Fruit fly (Drosophila melanogaster) whole organism, adult: ENCODE measurements around the gene tj.

Experiments used
- CG11617 ChIP-seq: fragments of 200-800 bp; sonication (Bioruptor generic); optimal IDR thresholded peaks from 2 replicates; lab custom pipeline; 2017; ENCODE audit warnings: mild to moderate bottlenecking, missing biosample characterization, missing genetic modification reagents, missing genetic modification characterization
- CG12768 ChIP-seq: fragments of 200-800 bp; sonication (Bioruptor generic); optimal IDR thresholded peaks from 2 replicates; lab custom pipeline; 2017; ENCODE audit warnings: missing biosample characterization, missing genetic modification characterization, mild to moderate bottlenecking, moderate library complexity, missing genetic modification reagents
- CG14711 ChIP-seq: fragments of 200-800 bp; sonication (Bioruptor generic); optimal IDR thresholded peaks from 2 replicates; lab custom pipeline; 2018; ENCODE audit warnings: missing biosample characterization, mild to moderate bottlenecking, missing genetic modification characterization, moderate library complexity
- CG1620 ChIP-seq: fragments of 200-800 bp; sonication (Bioruptor generic); optimal IDR thresholded peaks from 2 replicates; lab custom pipeline; 2016; ENCODE audit warnings: missing biosample characterization, missing genetic modification characterization
- CG33017 ChIP-seq: fragments of 200-800 bp; sonication (Bioruptor generic); optimal IDR thresholded peaks from 2 replicates; lab custom pipeline; 2018; ENCODE audit warnings: missing biosample characterization, mild to moderate bottlenecking, missing genetic modification characterization, moderate library complexity
- CG5204 ChIP-seq: fragments of 200-800 bp; sonication (Bioruptor generic); optimal IDR thresholded peaks from 2 replicates; lab custom pipeline; 2016; ENCODE audit warnings: missing biosample characterization, missing genetic modification characterization
- CG7045 ChIP-seq: fragments of 200-800 bp; sonication (Bioruptor generic); optimal IDR thresholded peaks from 2 replicates; lab custom pipeline; 2017; ENCODE audit warnings: missing biosample characterization, mild to moderate bottlenecking, missing genetic modification characterization
- CG7101 ChIP-seq: fragments of 200-800 bp; sonication (Bioruptor generic); optimal IDR thresholded peaks from 2 replicates; lab custom pipeline; 2018; ENCODE audit warnings: missing biosample characterization, mild to moderate bottlenecking, missing genetic modification characterization, moderate library complexity
- Clk ChIP-seq: fragments of 200-800 bp; sonication (Bioruptor generic); optimal IDR thresholded peaks from 2 replicates; lab custom pipeline; 2017; ENCODE audit warnings: missing biosample characterization, missing genetic modification characterization
- Crg-1 ChIP-seq: fragments of 200-800 bp; sonication (Bioruptor generic); optimal IDR thresholded peaks from 2 replicates; lab custom pipeline; 2016; ENCODE audit warnings: missing biosample characterization, missing genetic modification characterization
- Hr96 ChIP-seq: fragments of 200-800 bp; sonication (Bioruptor generic); optimal IDR thresholded peaks from 2 replicates; lab custom pipeline; 2016; ENCODE audit warnings: missing biosample characterization, missing genetic modification characterization
- Mnt ChIP-seq: fragments of 200-800 bp; sonication (Bioruptor generic); optimal IDR thresholded peaks from 2 replicates; lab custom pipeline; 2016; ENCODE audit warnings: missing biosample characterization, mild to moderate bottlenecking, missing genetic modification characterization
- bab1 ChIP-seq: fragments of 200-800 bp; sonication (Bioruptor generic); optimal IDR thresholded peaks from 3 replicates; lab custom pipeline; 2019; ENCODE audit warnings: missing biosample characterization, mild to moderate bottlenecking, missing genetic modification characterization, moderate library complexity
- cic ChIP-seq: fragments of 200-800 bp; sonication (Bioruptor generic); optimal IDR thresholded peaks from 2 replicates; lab custom pipeline; 2017; ENCODE audit warnings: missing biosample characterization, mild to moderate bottlenecking, missing genetic modification characterization, moderate library complexity
- cnc ChIP-seq, 2 experiments: fragments of >200 bp; optimal IDR thresholded peaks; 2 replicates each; lab custom pipeline; 2017
- kay ChIP-seq: fragments of 200-800 bp; sonication (Bioruptor generic); peaks from one replicate; lab custom pipeline; 2016; ENCODE audit warnings: missing biosample characterization, missing genetic modification characterization, borderline replicate concordance
- ovo ChIP-seq: fragments of 200-800 bp; sonication (Bioruptor generic); optimal IDR thresholded peaks from 2 replicates; lab custom pipeline; 2016; ENCODE audit warnings: missing biosample characterization, missing genetic modification characterization
- pad ChIP-seq: fragments of 200-800 bp; sonication (Bioruptor generic); optimal IDR thresholded peaks from 3 replicates; lab custom pipeline; 2017; ENCODE audit warnings: missing biosample characterization, missing genetic modification characterization, mild to moderate bottlenecking, moderate library complexity, missing genetic modification reagents
- tj ChIP-seq: fragments of 200-800 bp; sonication (Bioruptor generic); optimal IDR thresholded peaks from 3 replicates; lab custom pipeline; 2017; ENCODE audit warnings: missing biosample characterization, mild to moderate bottlenecking, missing genetic modification characterization, moderate library complexity
- toe ChIP-seq: fragments of 200-800 bp; sonication (Bioruptor generic); optimal IDR thresholded peaks from 2 replicates; lab custom pipeline; 2016; ENCODE audit warnings: missing biosample characterization, missing genetic modification characterization

The tj gene

DNA sequence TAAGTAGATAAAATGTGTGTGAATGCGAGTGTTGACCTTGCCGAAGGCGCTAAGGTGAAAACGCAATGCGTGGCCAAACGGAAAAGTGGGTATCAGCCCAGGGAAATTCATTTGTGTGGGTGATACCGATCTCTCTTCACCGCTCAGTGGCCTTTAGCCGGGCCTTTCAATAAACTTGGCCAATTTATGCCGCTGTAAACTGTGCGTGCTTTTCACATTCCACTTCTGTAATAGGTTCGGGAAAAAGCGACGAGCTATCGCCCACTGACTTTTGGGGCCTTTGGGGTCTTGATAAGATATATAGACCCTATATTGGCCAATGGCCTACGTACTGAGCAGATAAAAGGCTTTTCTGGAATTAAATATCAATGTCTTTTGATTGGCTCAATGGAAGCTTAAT is 42.5 kb upstream of the tj start:
- TF ChIP-seq Mnt (GFP tag; lab: Kevin White, UChicago) = no peak
- peak; percentile 38 for TF ChIP-seq cic (GFP tag; lab: Kevin White, UChicago)
- no peak for TF ChIP-seq CG1620 (GFP tag; lab: Kevin White, UChicago)
- TF ChIP-seq tj (GFP tag; lab: Kevin White, UChicago) = no peak

DNA sequence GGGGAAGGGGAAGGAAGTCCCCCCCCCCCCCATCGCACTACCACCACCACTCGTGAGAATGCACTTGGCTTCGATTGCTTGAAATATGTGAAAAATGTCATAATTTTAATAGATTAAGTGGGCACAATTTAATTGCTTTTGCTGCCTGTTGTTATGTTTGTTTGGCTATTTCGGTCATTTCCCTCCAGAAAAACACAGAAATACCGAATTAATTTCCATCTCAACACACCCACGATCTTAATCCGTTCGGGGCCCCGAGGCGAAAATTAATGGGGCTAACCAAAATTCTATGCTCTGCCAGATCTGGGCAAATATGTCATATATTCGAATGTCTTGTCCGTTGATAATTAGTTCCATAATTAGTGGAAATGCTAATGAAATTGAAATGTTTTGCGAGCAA is 41.4 kb upstream of the tj start:
- TF ChIP-seq Crg-1 (GFP tag; lab: Kevin White, UChicago) = no peak
- no peak for TF ChIP-seq ovo (GFP tag; lab: Kevin White, UChicago)
- no peak for TF ChIP-seq kay (GFP tag; lab: Kevin White, UChicago)
- TF ChIP-seq CG7045 (GFP tag; lab: Kevin White, UChicago) = no peak
- no peak for TF ChIP-seq cic (GFP tag; lab: Kevin White, UChicago)
- no peak for TF ChIP-seq CG12768
- no peak for TF ChIP-seq CG1620 (GFP tag; lab: Kevin White, UChicago)
- TF ChIP-seq bab1 (GFP tag; lab: Kevin White, UChicago) = no peak
- no peak for TF ChIP-seq cnc (optimal IDR thresholded peaks at IDR 0.05; lab: Kevin White, UChicago)
- TF ChIP-seq CG7101 = no peak
- TF ChIP-seq Mnt (GFP tag; lab: Kevin White, UChicago) = no peak
- no peak for TF ChIP-seq CG33017 (tag; lab: Kevin White, UChicago)
- TF ChIP-seq Hr96 = no peak
- no peak for TF ChIP-seq pad

DNA sequence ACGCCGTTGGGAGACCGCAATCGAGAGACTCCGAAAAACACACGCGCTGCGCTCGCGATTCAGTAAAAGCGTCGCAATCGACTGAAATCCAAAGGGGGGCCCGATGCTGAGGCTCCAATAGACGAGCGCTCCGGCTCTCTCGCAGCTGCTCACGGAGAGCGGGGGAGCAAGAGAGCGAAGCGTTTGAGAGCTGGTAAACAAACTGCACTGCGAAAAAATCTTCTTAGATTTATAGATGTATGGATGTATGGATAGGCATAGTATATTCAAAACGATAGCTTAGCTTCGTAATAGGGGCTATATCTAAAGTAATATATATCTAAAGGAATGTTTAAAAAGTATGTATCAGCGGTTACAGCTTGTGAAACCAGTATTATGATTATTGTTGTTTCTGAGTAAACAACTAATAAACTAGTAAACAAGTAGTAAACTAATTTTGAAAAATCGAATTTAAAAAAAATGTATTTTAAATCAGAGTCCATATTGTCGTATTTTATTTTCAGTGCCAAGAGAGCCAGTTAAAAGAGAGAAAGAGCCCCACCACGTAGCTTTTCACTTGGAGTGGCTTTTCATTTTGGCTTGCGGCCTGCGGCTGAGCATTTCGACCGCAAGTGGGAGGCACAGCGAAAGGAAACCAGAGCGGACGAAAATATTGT is 40.5 kb upstream of the tj start, which contains the start of the genes Alp12 and CG13085:
Gene Alp12, plus strand, starts transcription at position 584 of the 656 bp plus-strand sequence.
Gene CG13085, plus strand, starts transcription at position 584 of the 656 bp plus-strand sequence.
- TF ChIP-seq Crg-1 (GFP tag; lab: Kevin White, UChicago) (peak; percentile 90), cic (GFP tag; lab: Kevin White, UChicago) (peak; percentile 82), cnc (optimal IDR thresholded peaks at IDR 0.05; lab: Kevin White, UChicago) (no peak), ovo (GFP tag; lab: Kevin White, UChicago) (peak; percentile 87), CG33017 (tag; lab: Kevin White, UChicago) (peak; percentile 97), CG14711 (tag; lab: Kevin White, UChicago) (peak; percentile 90), CG1620 (GFP tag; lab: Kevin White, UChicago) (peak; percentile 93), Clk (GFP tag; lab: Kevin White, UChicago) (peak; percentile 95), CG5204 (GFP tag; lab: Kevin White, UChicago) (peak; percentile 98), CG12768 (peak; percentile 98), CG11617 (GFP tag; lab: Kevin White, UChicago) (peak; percentile 99), Mnt (GFP tag; lab: Kevin White, UChicago) (peak; percentile 87), Hr96 (peak; percentile 95), CG7101 (peak; percentile 96), CG7045 (GFP tag; lab: Kevin White, UChicago) (peak; percentile 98), bab1 (GFP tag; lab: Kevin White, UChicago) (peak; percentile 86), pad (peak; percentile 91), kay (GFP tag; lab: Kevin White, UChicago) (peak; percentile 8), tj (GFP tag; lab: Kevin White, UChicago) (peak; percentile 98), toe (GFP tag; lab: Kevin White, UChicago) (peak; percentile 97)

DNA sequence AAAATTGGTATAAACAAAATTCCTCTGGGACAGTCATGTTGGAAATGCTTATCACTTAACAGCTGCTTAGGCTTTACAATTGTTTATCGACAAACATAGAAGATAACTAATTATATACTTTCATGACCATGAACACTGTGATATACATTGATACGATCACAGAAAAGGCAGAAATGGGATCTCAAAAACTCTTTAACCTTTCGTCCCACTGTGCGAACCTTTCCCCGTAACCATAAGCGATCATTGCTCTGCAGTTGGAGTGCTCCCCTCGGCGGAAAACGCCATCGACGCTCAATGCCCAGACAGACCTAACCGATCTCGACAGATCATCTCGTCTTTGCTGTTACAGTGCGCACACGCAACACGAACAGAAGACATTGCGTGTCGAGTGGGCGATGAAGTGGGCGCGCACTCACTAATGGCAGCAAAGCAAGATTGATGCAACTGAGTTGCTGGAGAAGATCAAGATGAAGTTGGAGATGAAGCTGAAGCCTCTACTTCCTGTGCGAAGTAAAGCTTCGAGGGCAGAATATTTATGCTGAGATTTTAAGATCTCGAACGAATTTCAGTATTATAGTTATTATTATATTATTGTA is 39.7 kb upstream of the tj start:
- no peak for TF ChIP-seq cnc (optimal IDR thresholded peaks at IDR 0.05; lab: Kevin White, UChicago)
- TF ChIP-seq Clk (GFP tag; lab: Kevin White, UChicago) = no peak
- TF ChIP-seq CG7101 = no peak
- no peak for TF ChIP-seq tj (GFP tag; lab: Kevin White, UChicago)
- no peak for TF ChIP-seq ovo (GFP tag; lab: Kevin White, UChicago)
- TF ChIP-seq Crg-1 (GFP tag; lab: Kevin White, UChicago) = no peak

DNA sequence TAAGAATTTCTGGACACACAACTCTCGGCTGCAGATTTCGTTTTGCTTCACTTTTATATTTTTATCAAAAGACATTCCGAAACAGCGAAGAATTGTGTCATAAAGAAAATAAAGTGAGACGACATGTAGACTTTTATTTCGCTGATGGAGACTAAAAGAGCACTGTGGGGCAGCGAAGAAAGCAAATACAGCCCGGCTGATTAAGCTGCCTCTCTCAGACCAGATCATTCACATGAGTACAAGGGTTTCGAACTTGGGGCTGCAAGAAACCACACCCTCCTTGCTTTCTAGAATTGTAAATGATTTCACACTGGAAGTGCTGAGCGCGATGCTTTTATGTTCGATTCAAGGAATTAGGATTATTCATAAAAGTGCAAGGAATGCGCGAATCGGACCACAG is 39.0 kb upstream of the tj start:
- TF ChIP-seq Crg-1 (GFP tag; lab: Kevin White, UChicago) (no peak), tj (GFP tag; lab: Kevin White, UChicago) (peak; percentile 97), pad (no peak)

DNA sequence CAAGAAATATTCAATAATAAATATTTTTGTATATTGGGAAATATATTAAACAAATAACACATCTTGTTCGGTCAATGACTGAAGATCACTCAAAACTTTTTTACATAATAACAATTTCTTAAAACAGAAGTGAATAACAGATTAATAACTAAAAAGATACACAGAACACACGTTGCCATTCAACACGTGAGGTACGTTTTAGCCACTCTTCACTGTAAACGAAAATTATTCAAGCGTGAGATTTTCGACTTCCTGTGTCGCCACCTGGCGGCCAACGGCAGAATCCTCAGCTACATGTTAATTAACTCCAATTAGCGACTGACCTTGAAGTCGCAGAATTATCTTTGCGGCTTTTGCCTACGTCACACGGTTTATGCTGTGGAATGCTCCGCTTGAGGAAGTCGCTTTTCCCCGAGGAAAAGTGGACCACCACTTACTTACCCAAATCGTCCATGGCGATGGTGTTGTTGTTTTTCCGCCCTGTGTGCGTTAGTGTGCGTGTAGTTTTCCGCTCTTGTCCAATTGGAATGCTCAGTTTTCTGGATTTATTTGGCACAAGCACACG is 38.2 kb upstream of the tj start:
- peak; percentile 61 for TF ChIP-seq CG33017 (tag; lab: Kevin White, UChicago)
- peak; percentile 73 for TF ChIP-seq CG7101
- TF ChIP-seq Hr96 = no peak
- TF ChIP-seq ovo (GFP tag; lab: Kevin White, UChicago) = no peak
- peak; percentile 69 for TF ChIP-seq CG14711 (tag; lab: Kevin White, UChicago)
- no peak for TF ChIP-seq CG1620 (GFP tag; lab: Kevin White, UChicago)
- TF ChIP-seq Crg-1 (GFP tag; lab: Kevin White, UChicago) = peak; percentile 7
- TF ChIP-seq CG7045 (GFP tag; lab: Kevin White, UChicago) = peak; percentile 32
- peak; percentile 10 for TF ChIP-seq CG5204 (GFP tag; lab: Kevin White, UChicago)
- peak; percentile 61 for TF ChIP-seq kay (GFP tag; lab: Kevin White, UChicago)
- peak; percentile 7 for TF ChIP-seq pad
- no peak for TF ChIP-seq cic (GFP tag; lab: Kevin White, UChicago)
